Worm (Caenorhabditis elegans) whole organism, L1 larva: ENCODE results near the gene eif-2Balpha.

Experiments
- egl-27 ChIP-seq, 2 experiments: fragments of 150-350 bp in 1 of 2; sonication (generic microtip); optimal IDR thresholded peaks; 3 replicates each; lab custom pipeline; 2017 to 2018; ENCODE audit warnings: missing biosample characterization in 2 of 2, missing genetic modification characterization in 2 of 2, missing genetic modification reagents in 2 of 2
- elt-3 ChIP-seq, 6 experiments: fragments of 150-350 bp in 1 of 6; sonication (generic microtip); optimal IDR thresholded peaks; 2 replicates each; lab custom pipeline; 2017 to 2018; ENCODE audit warnings: missing biosample characterization in 6 of 6, missing genetic modification characterization in 6 of 6, inconsistent platforms in 1 of 6
- lin-14 ChIP-seq: fragments of 200-800 bp; sonication (Bioruptor generic); optimal IDR thresholded peaks from 2 replicates; lab custom pipeline; 2018; ENCODE audit warnings: mild to moderate bottlenecking, missing genetic modification characterization, moderate library complexity, missing compliant biosample characterization
- nhr-76 ChIP-seq: sonication (generic microtip); optimal IDR thresholded peaks from 2 replicates; lab custom pipeline; 2017; ENCODE audit warnings: missing biosample characterization, missing genetic modification characterization
- unc-62 ChIP-seq: fragments of 150-350 bp; optimal IDR thresholded peaks from 2 replicates; lab custom pipeline; 2014; ENCODE audit warnings: missing biosample characterization, missing genetic modification reagents, missing genetic modification characterization

ce11 chrIII:9580039-9580891 lies 37.3 kb downstream of the eif-2Balpha start, which contains the start of gene ced-7:
- TF ChIP-seq unc-62 (GFP tag; lab: Kevin White, UChicago) = no peak
- no peak for TF ChIP-seq elt-3 (tag; optimal IDR thresholded peaks at IDR 0.05; lab: Kevin White, UChicago)
- TF ChIP-seq lin-14 (GFP tag; lab: Kevin White, UChicago) = peak; percentile 74
- TF ChIP-seq egl-27 (tag; optimal IDR thresholded peaks at IDR 0.05; lab: Kevin White, UChicago) = no peak
- no peak for TF ChIP-seq nhr-76
